Fruit fly (Drosophila melanogaster): Measurements from ENCODE around the gene aust.

The aust gene

DNA sequence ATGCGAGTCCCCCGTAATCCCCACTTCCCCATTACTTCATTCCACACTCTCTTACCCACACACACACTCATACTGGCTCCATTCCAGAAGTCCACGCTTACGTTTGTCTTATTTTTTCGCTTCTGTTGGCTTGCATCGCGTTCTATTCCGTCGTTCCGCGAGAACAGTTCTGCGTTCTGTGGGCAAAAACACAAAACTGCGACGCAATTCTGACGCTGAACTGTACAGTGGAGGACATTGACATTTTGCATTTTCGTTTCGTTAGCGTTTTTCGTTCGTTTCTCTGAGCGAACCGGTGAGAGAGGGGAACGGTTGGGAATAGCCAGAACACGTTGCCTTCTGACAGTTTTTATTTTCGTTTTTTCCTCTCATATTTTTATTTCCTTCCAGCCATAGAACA is 47.4 kb downstream of the aust start:
- TF ChIP-seq foxo (GFP tag; optimal IDR thresholded peaks at IDR 0.05) = peak; percentile 8 to 51
- peak; percentile 80 for TF ChIP-seq Rel (GFP tag; optimal IDR thresholded peaks at IDR 0.05)
- TF ChIP-seq Rel (tag; optimal IDR thresholded peaks at IDR 0.05) = peak; percentile 67
- TF ChIP-seq dmrt93B (GFP tag; optimal IDR thresholded peaks at IDR 0.05) = no peak
- peak; percentile 40 for TF ChIP-seq Hr83 (GFP tag; optimal IDR thresholded peaks at IDR 0.05; ENCODE audit: poor library complexity, severe bottlenecking)
- peak; percentile 64 for TF ChIP-seq tai (GFP tag; optimal IDR thresholded peaks at IDR 0.05)
- no peak for TF ChIP-seq Dfd (GFP tag; optimal IDR thresholded peaks at IDR 0.05)
- no peak for TF ChIP-seq GATAd (GFP tag; optimal IDR thresholded peaks at IDR 0.05)
- TF ChIP-seq usp (GFP tag; optimal IDR thresholded peaks at IDR 0.05) = no peak
- TF ChIP-seq Sp1 (GFP tag; optimal IDR thresholded peaks at IDR 0.05) = peak; percentile 52
- TF ChIP-seq h (GFP tag; optimal IDR thresholded peaks at IDR 0.05) = peak; percentile 69
- peak; percentile 58 for TF ChIP-seq Hnf4 (GFP tag; optimal IDR thresholded peaks at IDR 0.05)
- TF ChIP-seq woc (GFP tag; optimal IDR thresholded peaks at IDR 0.05) = peak; percentile 43
- TF ChIP-seq OdsH (GFP tag; optimal IDR thresholded peaks at IDR 0.05) = no peak
- TF ChIP-seq Mio (GFP tag; optimal IDR thresholded peaks at IDR 0.05) = no peak
- TF ChIP-seq CrebA (GFP tag; optimal IDR thresholded peaks at IDR 0.05; ENCODE audit: borderline replicate concordance) = peak; percentile 89
- TF ChIP-seq Abd-B (GFP tag; optimal IDR thresholded peaks at IDR 0.05) = no peak
- TF ChIP-seq CG32264 (GFP tag; optimal IDR thresholded peaks at IDR 0.05) = no peak
- TF ChIP-seq Hr78 (GFP tag; optimal IDR thresholded peaks at IDR 0.05) = no peak
- no peak for TF ChIP-seq CG9705 (GFP tag; optimal IDR thresholded peaks at IDR 0.05)
- TF ChIP-seq dl (GFP tag; optimal IDR thresholded peaks at IDR 0.05; ENCODE audit: insufficient read depth in 1 of 2, partially characterized antibody in 2 of 2) = peak; percentile 52 to 72
- peak; percentile 91 for TF ChIP-seq psq (GFP tag; optimal IDR thresholded peaks at IDR 0.05)
- peak; percentile 75 for TF ChIP-seq sage (GFP tag; optimal IDR thresholded peaks at IDR 0.05)
- TF ChIP-seq ey (GFP tag; optimal IDR thresholded peaks at IDR 0.05) = no peak
- TF ChIP-seq sv (GFP tag; optimal IDR thresholded peaks at IDR 0.05) = no peak
- TF ChIP-seq Vsx2 (GFP tag; optimal IDR thresholded peaks at IDR 0.05; ENCODE audit: partially characterized antibody) = peak; percentile 66
- peak; percentile 37 for TF ChIP-seq rgr (GFP tag; optimal IDR thresholded peaks at IDR 0.05)
- no peak for TF ChIP-seq N (GFP tag; optimal IDR thresholded peaks at IDR 0.05)
- TF ChIP-seq Jra (GFP tag; optimal IDR thresholded peaks at IDR 0.05) = no peak
- no peak for TF ChIP-seq HLH106 (tag; optimal IDR thresholded peaks at IDR 0.05)
- peak; percentile 72 for TF ChIP-seq brk (GFP tag; optimal IDR thresholded peaks at IDR 0.05)
- TF ChIP-seq br (GFP tag; optimal IDR thresholded peaks at IDR 0.05) = peak; percentile 74
- no peak for TF ChIP-seq lola (GFP tag; optimal IDR thresholded peaks at IDR 0.05)
- peak; percentile 35 for TF ChIP-seq Dif (GFP tag; optimal IDR thresholded peaks at IDR 0.05; ENCODE audit: partially characterized antibody)
- no peak for TF ChIP-seq pan (optimal IDR thresholded peaks at IDR 0.05)
- TF ChIP-seq Myc (optimal IDR thresholded peaks at IDR 0.05) = no peak
- TF ChIP-seq jim (GFP tag; optimal IDR thresholded peaks at IDR 0.05) = peak; percentile 4
- TF ChIP-seq fru (GFP tag; optimal IDR thresholded peaks at IDR 0.05) = peak; percentile 57
- no peak for TF ChIP-seq dsf (GFP tag; optimal IDR thresholded peaks at IDR 0.05; ENCODE audit: borderline replicate concordance)
